Worm (Caenorhabditis elegans) whole organism, L1 larva: Measurements from ENCODE around the gene dhs-20.

Experiments used
- C04F5.9 ChIP-seq: sonication (generic microtip); optimal IDR thresholded peaks from 2 replicates; lab custom pipeline; 2016; ENCODE audit warnings: missing genetic modification characterization, missing compliant biosample characterization
- C16A3.4 ChIP-seq: fragments of 150-350 bp; optimal IDR thresholded peaks from 2 replicates; lab custom pipeline; 2014; ENCODE audit warnings: missing biosample characterization, missing genetic modification characterization
- C34B4.2 ChIP-seq: sonication (generic microtip); optimal IDR thresholded peaks from 2 replicates; lab custom pipeline; 2017; ENCODE audit warnings: mild to moderate bottlenecking, missing genetic modification characterization, missing compliant biosample characterization
- F16B12.6 ChIP-seq: fragments of 150-350 bp; optimal IDR thresholded peaks from 2 replicates; lab custom pipeline; 2014; ENCODE audit warnings: missing biosample characterization, missing genetic modification characterization
- aha-1 ChIP-seq: fragments of 150-350 bp; optimal IDR thresholded peaks from 2 replicates; lab custom pipeline; 2014; ENCODE audit warnings: missing biosample characterization, missing genetic modification characterization
- ama-1 ChIP-seq: fragments of 150-350 bp; optimal IDR thresholded peaks from 2 replicates; lab custom pipeline; 2014
- ceh-63 ChIP-seq: fragments of 200-800 bp; sonication (Bioruptor generic); optimal IDR thresholded peaks from 2 replicates; lab custom pipeline; 2018; ENCODE audit warnings: mild to moderate bottlenecking, missing genetic modification characterization, missing compliant biosample characterization
- ceh-82 ChIP-seq, 3 experiments: fragments of 150-350 bp in 1 of 3; sonication (generic microtip) in 2 of 3; optimal IDR thresholded peaks; 2 replicates each; lab custom pipeline; 2014 to 2017; ENCODE audit warnings: missing biosample characterization in 3 of 3, missing genetic modification characterization in 3 of 3
- ceh-88 ChIP-seq: fragments of 200-800 bp; sonication (Bioruptor generic); IDR thresholded peaks from 2 replicates; pipeline ENCODE4 v1.3.6; 2022; ENCODE audit warnings: missing genetic modification characterization, missing compliant biosample characterization
- ces-1 ChIP-seq: fragments of 150-350 bp; optimal IDR thresholded peaks from 2 replicates; lab custom pipeline; 2014; ENCODE audit warnings: missing biosample characterization, missing genetic modification reagents, missing genetic modification characterization
- dpl-1 ChIP-seq, 3 experiments: fragments of 150-350 bp in 2 of 3; sonication (generic microtip) in 1 of 3; optimal IDR thresholded peaks; 2 replicates each; lab custom pipeline; 2014 to 2017; ENCODE audit warnings: missing biosample characterization in 3 of 3, missing genetic modification characterization in 3 of 3, missing genetic modification reagents in 3 of 3
- efl-1 ChIP-seq, 4 experiments: fragments of 150-350 bp; optimal IDR thresholded peaks in 3 of 4; peaks in 1 of 4; 1 replicate in 1 of 4; 2 replicates in 3 of 4; lab custom pipeline; 2014; ENCODE audit warnings: missing biosample characterization in 2 of 4, missing genetic modification characterization in 2 of 4, missing genetic modification reagents in 2 of 4
- efl-3 ChIP-seq: fragments of 200-800 bp; sonication (Bioruptor generic); optimal IDR thresholded peaks from 2 replicates; lab custom pipeline; 2018; ENCODE audit warnings: mild to moderate bottlenecking, missing genetic modification characterization, missing compliant biosample characterization
- ets-5 ChIP-seq: fragments of 200-800 bp; sonication (Bioruptor generic); IDR thresholded peaks from 2 replicates; pipeline ENCODE4 v1.3.6; 2022; ENCODE audit warnings: missing genetic modification characterization, missing compliant biosample characterization
- fos-1 ChIP-seq: fragments of 150-350 bp; optimal IDR thresholded peaks from 2 replicates; lab custom pipeline; 2014; ENCODE audit warnings: missing biosample characterization, missing genetic modification characterization
- grh-1 ChIP-seq: fragments of 200-800 bp; sonication (Bioruptor generic); IDR thresholded peaks from 2 replicates; pipeline ENCODE4 v1.3.6; 2022; ENCODE audit warnings: missing genetic modification reagents, missing genetic modification characterization, missing compliant biosample characterization
- hlh-17 ChIP-seq: fragments of 200-800 bp; sonication (Bioruptor generic); optimal IDR thresholded peaks from 2 replicates; lab custom pipeline; 2018; ENCODE audit warnings: missing genetic modification characterization, mild to moderate bottlenecking, missing compliant biosample characterization, moderate library complexity, borderline replicate concordance
- isw-1 ChIP-seq: fragments of 200-800 bp; sonication (Bioruptor generic); IDR thresholded peaks from 2 replicates; pipeline ENCODE4 v1.3.6; 2022; ENCODE audit warnings: missing genetic modification characterization, missing compliant biosample characterization
- lin-13 ChIP-seq: fragments of 150-350 bp; optimal IDR thresholded peaks from 2 replicates; lab custom pipeline; 2014; ENCODE audit warnings: missing biosample characterization, missing genetic modification reagents, missing genetic modification characterization
- lin-15B ChIP-seq: fragments of 150-350 bp; sonication (generic microtip); optimal IDR thresholded peaks from 3 replicates; lab custom pipeline; 2014; ENCODE audit warnings: missing biosample characterization, missing genetic modification characterization
- lin-35 ChIP-seq, 2 experiments: fragments of 150-350 bp; optimal IDR thresholded peaks; 2 replicates each; lab custom pipeline; 2014; ENCODE audit warnings: missing biosample characterization in 2 of 2, missing genetic modification characterization in 2 of 2, missing genetic modification reagents in 2 of 2
- lin-39 ChIP-seq: fragments of 150-350 bp; optimal IDR thresholded peaks from 2 replicates; lab custom pipeline; 2014; ENCODE audit warnings: missing biosample characterization, missing genetic modification reagents, missing genetic modification characterization
- mef-2 ChIP-seq: fragments of 150-350 bp; optimal IDR thresholded peaks from 2 replicates; lab custom pipeline; 2014; ENCODE audit warnings: missing biosample characterization, missing genetic modification characterization
- nhr-19 ChIP-seq: fragments of 200-800 bp; sonication (Bioruptor generic); conservative IDR thresholded peaks from 2 replicates; pipeline ENCODE4 v1.3.6; 2022; ENCODE audit warnings: missing genetic modification characterization, missing compliant biosample characterization
- nhr-28 ChIP-seq: fragments of 150-350 bp; optimal IDR thresholded peaks from 2 replicates; lab custom pipeline; 2014; ENCODE audit warnings: missing biosample characterization, missing genetic modification characterization
- nhr-47 ChIP-seq: sonication (generic microtip); optimal IDR thresholded peaks from 2 replicates; lab custom pipeline; 2016; ENCODE audit warnings: mild to moderate bottlenecking, missing genetic modification characterization, moderate library complexity, missing compliant biosample characterization
- nhr-71 ChIP-seq: sonication (generic microtip); optimal IDR thresholded peaks from 2 replicates; lab custom pipeline; 2016; ENCODE audit warnings: mild to moderate bottlenecking, missing genetic modification characterization, moderate library complexity, missing compliant biosample characterization
- nhr-76 ChIP-seq: sonication (generic microtip); optimal IDR thresholded peaks from 2 replicates; lab custom pipeline; 2017; ENCODE audit warnings: missing biosample characterization, missing genetic modification characterization
- nhr-84 ChIP-seq: sonication (generic microtip); optimal IDR thresholded peaks from 2 replicates; lab custom pipeline; 2017; ENCODE audit warnings: missing biosample characterization, missing genetic modification characterization
- nhr-90 ChIP-seq: sonication (generic microtip); optimal IDR thresholded peaks from 2 replicates; lab custom pipeline; 2016; ENCODE audit warnings: mild to moderate bottlenecking, missing genetic modification characterization, missing compliant biosample characterization; ENCODE audit not compliant: poor library complexity
- pag-3 ChIP-seq: sonication (generic microtip); optimal IDR thresholded peaks from 2 replicates; lab custom pipeline; 2017; ENCODE audit warnings: missing genetic modification characterization, mild to moderate bottlenecking, missing compliant biosample characterization, antibody characterized with exemption, borderline replicate concordance; ENCODE audit not compliant: insufficient read depth
- skn-1 ChIP-seq: fragments of 150-350 bp; optimal IDR thresholded peaks from 2 replicates; lab custom pipeline; 2014; ENCODE audit warnings: missing biosample characterization, missing genetic modification characterization
- snu-23 ChIP-seq: sonication (generic microtip); optimal IDR thresholded peaks from 2 replicates; lab custom pipeline; 2016; ENCODE audit warnings: missing genetic modification characterization, missing compliant biosample characterization
- sox-4 ChIP-seq: sonication (generic microtip); optimal IDR thresholded peaks from 2 replicates; lab custom pipeline; 2016; ENCODE audit warnings: missing genetic modification characterization, missing compliant biosample characterization
- sup-37 ChIP-seq: fragments of 200-800 bp; sonication (Bioruptor generic); optimal IDR thresholded peaks from 2 replicates; lab custom pipeline; 2018; ENCODE audit warnings: mild to moderate bottlenecking, missing genetic modification characterization, missing compliant biosample characterization
- tbx-2 ChIP-seq: sonication (generic microtip); optimal IDR thresholded peaks from 2 replicates; lab custom pipeline; 2016; ENCODE audit warnings: missing genetic modification characterization, missing compliant biosample characterization
- unc-130 ChIP-seq: fragments of 150-350 bp; optimal IDR thresholded peaks from 2 replicates; lab custom pipeline; 2017; ENCODE audit warnings: missing biosample characterization, missing genetic modification characterization, inconsistent platforms
- unc-30 ChIP-seq: sonication (generic microtip); optimal IDR thresholded peaks from 2 replicates; lab custom pipeline; 2017; ENCODE audit warnings: missing biosample characterization, missing genetic modification characterization
- ztf-11 ChIP-seq, 2 experiments: sonication (generic microtip); optimal IDR thresholded peaks; 2 replicates each; lab custom pipeline; 2016 to 2017; ENCODE audit warnings: missing genetic modification characterization in 2 of 2, missing biosample characterization in 1 of 2, missing compliant biosample characterization in 1 of 2
- ztf-4 ChIP-seq: fragments of 150-350 bp; optimal IDR thresholded peaks from 2 replicates; lab custom pipeline; 2014; ENCODE audit warnings: missing biosample characterization, missing genetic modification characterization

The dhs-20 gene

ce11 chrV:11614805-11615497, 10.6 kb upstream of the dhs-20 start (continued):
- no peak for TF ChIP-seq nhr-84 (tag; lab: Kevin White, UChicago)
- no peak for TF ChIP-seq hlh-17 (GFP tag; lab: Kevin White, UChicago)
- TF ChIP-seq nhr-19: 0 out of 2 replicates have a peak, but pooled peaks have one; percentile 15
- TF ChIP-seq aha-1 (tag; lab: Kevin White, UChicago): no peak
- no peak for TF ChIP-seq lin-39 (tag; lab: Kevin White, UChicago)
- TF ChIP-seq lin-13 (GFP tag; lab: Kevin White, UChicago): no peak
- TF ChIP-seq ceh-63 (GFP tag; lab: Kevin White, UChicago): no peak
- no peak for TF ChIP-seq efl-3 (GFP tag; lab: Kevin White, UChicago)
- no peak for TF ChIP-seq C16A3.4 (tag; lab: Kevin White, UChicago)
- TF ChIP-seq lin-15B (tag; lab: Kevin White, UChicago): no peak
- no peak for TF ChIP-seq nhr-76 (tag; lab: Kevin White, UChicago)
- TF ChIP-seq ces-1 (GFP tag; lab: Kevin White, UChicago): no peak
- TF ChIP-seq mef-2: no peak
- TF ChIP-seq snu-23: peak; percentile 49
- TF ChIP-seq ceh-88 (GFP tag; lab: Robert Waterston, UW): no peak
- TF ChIP-seq F16B12.6 (tag; lab: Kevin White, UChicago): no peak
- TF ChIP-seq isw-1: no peak
- no peak for TF ChIP-seq ama-1 (lab: Kevin White, UChicago)
- TF ChIP-seq grh-1 (GFP tag; lab: Robert Waterston, UW): no peak
- no peak for TF ChIP-seq unc-30 (tag; lab: Kevin White, UChicago)
- TF ChIP-seq pag-3 (tag; lab: Kevin White, UChicago): no peak
- no peak for TF ChIP-seq nhr-28 (tag; lab: Kevin White, UChicago)
- no peak for TF ChIP-seq dpl-1 (GFP tag; optimal IDR thresholded peaks at IDR 0.05; lab: Kevin White, UChicago)
- no peak for TF ChIP-seq ceh-82 (tag; optimal IDR thresholded peaks at IDR 0.05; lab: Kevin White, UChicago)
- TF ChIP-seq efl-1 (optimal IDR thresholded peaks at IDR 0.05; lab: Kevin White, UChicago): no peak
- TF ChIP-seq efl-1 (GFP tag; optimal IDR thresholded peaks at IDR 0.05 in 1 of 2; lab: Kevin White, UChicago): peak in 1 of 2 experiments; percentile 20
- TF ChIP-seq unc-130: no peak
- peak; percentile 64 for TF ChIP-seq nhr-71
- TF ChIP-seq sox-4 (tag; lab: Kevin White, UChicago): no peak
- no peak for TF ChIP-seq nhr-47
- no peak for TF ChIP-seq ztf-11 (tag; optimal IDR thresholded peaks at IDR 0.05; lab: Kevin White, UChicago)
- TF ChIP-seq fos-1 (tag; lab: Kevin White, UChicago): no peak
- no peak for TF ChIP-seq ztf-4

DNA sequence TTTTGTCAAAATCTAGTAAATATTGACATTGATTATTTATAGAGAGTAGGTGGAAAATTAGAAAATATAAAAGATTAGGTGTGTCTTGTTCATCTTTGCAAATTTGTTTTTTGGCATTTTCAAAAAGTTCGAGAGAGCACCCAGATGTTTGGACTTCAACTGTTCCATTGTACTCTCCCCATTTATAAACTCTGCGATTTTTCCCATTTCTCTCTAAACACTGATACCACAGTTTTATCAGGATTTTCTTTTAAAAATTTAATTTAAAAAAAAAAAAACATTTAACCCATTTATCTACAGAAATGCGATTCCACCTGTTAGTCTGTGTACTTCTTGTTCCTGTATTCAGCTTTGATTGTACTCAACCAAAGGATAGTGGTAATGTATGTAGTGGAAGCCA, 8.6 kb upstream of the dhs-20 start, which contains the start of gene tag-290:
tag-290 (plus strand) TSS at position 301 of the 400 bp plus-strand sequence.
- TF ChIP-seq ets-5 (GFP tag; lab: Robert Waterston, UW) (no peak), ceh-88 (GFP tag; lab: Robert Waterston, UW) (no peak), lin-35 (GFP tag; optimal IDR thresholded peaks at IDR 0.05; lab: Kevin White, UChicago) (no peak), nhr-28 (tag; lab: Kevin White, UChicago) (no peak), ama-1 (lab: Kevin White, UChicago) (no peak), ztf-11 (tag; optimal IDR thresholded peaks at IDR 0.05; lab: Kevin White, UChicago) (no peak), sup-37 (GFP tag; lab: Kevin White, UChicago) (no peak), nhr-90 (tag; lab: Kevin White, UChicago) (no peak), skn-1 (tag; lab: Kevin White, UChicago) (no peak), tbx-2 (tag; lab: Kevin White, UChicago) (no peak), C34B4.2 (no peak), C04F5.9 (no peak)
